Fruit fly (Drosophila melanogaster): ENCODE results near the gene Apoltp.

The Apoltp gene

dm6 chr2L:9662977-9663376, 29.0 kb downstream of the Apoltp start:
- TF ChIP-seq Eip78C (GFP tag) (peak; percentile 26), eg (GFP tag; IDR thresholded peaks at IDR 0.05) (0 out of 3 replicates have a peak, but pooled peaks have one; percentile 7), CG8119 (GFP tag; IDR thresholded peaks at IDR 0.05) (no peak), Lpt (GFP tag; optimal IDR thresholded peaks at IDR 0.05) (no peak), lz (GFP tag; optimal IDR thresholded peaks at IDR 0.05) (no peak)

dm6 chr2L:9669354-9669753, 35.4 kb downstream of the Apoltp start:
- TF ChIP-seq Met (GFP tag; optimal IDR thresholded peaks at IDR 0.05): no peak
- TF ChIP-seq CG8119 (GFP tag; IDR thresholded peaks at IDR 0.05): peak; percentile 80; the same call in 2 of the 3 replicates
- TF ChIP-seq lz (GFP tag; optimal IDR thresholded peaks at IDR 0.05): no peak
- peak; percentile 58 for TF ChIP-seq CG32006 (GFP tag; optimal IDR thresholded peaks at IDR 0.05)
- no peak for TF ChIP-seq CG8319 (GFP tag; optimal IDR thresholded peaks at IDR 0.05)
- TF ChIP-seq Lpt (GFP tag; optimal IDR thresholded peaks at IDR 0.05): peak; percentile 29
- no peak for TF ChIP-seq acj6 (GFP tag; optimal IDR thresholded peaks at IDR 0.05)
- peak; percentile 44 for TF ChIP-seq OdsH (GFP tag; optimal IDR thresholded peaks at IDR 0.05)
- no peak for TF ChIP-seq CG10631 (GFP tag; optimal IDR thresholded peaks at IDR 0.05)
- peak; percentile 21 for TF ChIP-seq achi (GFP tag; optimal IDR thresholded peaks at IDR 0.05)
- TF ChIP-seq pdm3 (GFP tag; optimal IDR thresholded peaks at IDR 0.05): no peak
- no peak for TF ChIP-seq CG16779 (tag; optimal IDR thresholded peaks at IDR 0.05)
- TF ChIP-seq CG7368 (GFP tag; optimal IDR thresholded peaks at IDR 0.05): no peak
- TF ChIP-seq Gug (GFP tag; IDR thresholded peaks at IDR 0.05): peak; percentile 88
- peak; percentile 85 for TF ChIP-seq CG11294 (GFP tag; IDR thresholded peaks at IDR 0.05)
- no peak for TF ChIP-seq salr (GFP tag; optimal IDR thresholded peaks at IDR 0.05)
- no peak for TF ChIP-seq CG6854 (GFP tag; optimal IDR thresholded peaks at IDR 0.05)
- TF ChIP-seq CG10669 (GFP tag; optimal IDR thresholded peaks at IDR 0.05): no peak
- TF ChIP-seq net (GFP tag; optimal IDR thresholded peaks at IDR 0.05): peak; percentile 11
- no peak for TF ChIP-seq CG9139 (GFP tag; optimal IDR thresholded peaks at IDR 0.05)
- no peak for TF ChIP-seq CG4318 (GFP tag; optimal IDR thresholded peaks at IDR 0.05)
- peak; percentile 95 for TF ChIP-seq eg (GFP tag; IDR thresholded peaks at IDR 0.05)
- TF ChIP-seq Eip93F (GFP tag; optimal IDR thresholded peaks at IDR 0.05): no peak
- peak; percentile 88 for TF ChIP-seq CG15336 (GFP tag; IDR thresholded peaks at IDR 0.05)
- TF ChIP-seq CG3032 (tag; optimal IDR thresholded peaks at IDR 0.05): no peak
- TF ChIP-seq vri (GFP tag; optimal IDR thresholded peaks at IDR 0.05): no peak
- peak; percentile 80 for TF ChIP-seq CG6276 (GFP tag; optimal IDR thresholded peaks at IDR 0.05)
- TF ChIP-seq Ets21C (GFP tag; optimal IDR thresholded peaks at IDR 0.05): no peak
- TF ChIP-seq CG6163 (GFP tag; IDR thresholded peaks at IDR 0.05): peak; percentile 77
- TF ChIP-seq dac (GFP tag; optimal IDR thresholded peaks at IDR 0.05): no peak
- TF ChIP-seq spab (GFP tag; optimal IDR thresholded peaks at IDR 0.05): no peak
- peak; percentile 54 for TF ChIP-seq Hr4 (GFP tag; optimal IDR thresholded peaks at IDR 0.05)
- no peak for TF ChIP-seq CG11762 (GFP tag; optimal IDR thresholded peaks at IDR 0.05; ENCODE audit: insufficient read depth)
- peak; percentile 41 for TF ChIP-seq CG3919 (GFP tag; optimal IDR thresholded peaks at IDR 0.05)
- TF ChIP-seq dsx (GFP tag; optimal IDR thresholded peaks at IDR 0.05; ENCODE audit: poor library complexity, severe bottlenecking): no peak
- peak; percentile 83 for TF ChIP-seq Eip78C (GFP tag)
- TF ChIP-seq esn (GFP tag; optimal IDR thresholded peaks at IDR 0.05): no peak
- no peak for TF ChIP-seq topi (GFP tag; optimal IDR thresholded peaks at IDR 0.05)

dm6 chr2L:9670909-9671422, 37.0 kb downstream of the Apoltp start:
- no peak for TF ChIP-seq CG10669 (GFP tag; optimal IDR thresholded peaks at IDR 0.05)
- 0 out of 3 replicates have a peak, but pooled peaks have one; percentile 32 for TF ChIP-seq eg (GFP tag; IDR thresholded peaks at IDR 0.05)
- no peak for TF ChIP-seq Gug (GFP tag; IDR thresholded peaks at IDR 0.05)
- no peak for TF ChIP-seq achi (GFP tag; optimal IDR thresholded peaks at IDR 0.05)
- no peak for TF ChIP-seq acj6 (GFP tag; optimal IDR thresholded peaks at IDR 0.05)
- TF ChIP-seq fkh (GFP tag; optimal IDR thresholded peaks at IDR 0.05): peak; percentile 29
- TF ChIP-seq CG6808 (GFP tag; optimal IDR thresholded peaks at IDR 0.05): no peak

All from whole organism, prepupa.